Worm (Caenorhabditis elegans): ENCODE data around the gene F54D5.2.

F54D5.2 gene

DNA sequence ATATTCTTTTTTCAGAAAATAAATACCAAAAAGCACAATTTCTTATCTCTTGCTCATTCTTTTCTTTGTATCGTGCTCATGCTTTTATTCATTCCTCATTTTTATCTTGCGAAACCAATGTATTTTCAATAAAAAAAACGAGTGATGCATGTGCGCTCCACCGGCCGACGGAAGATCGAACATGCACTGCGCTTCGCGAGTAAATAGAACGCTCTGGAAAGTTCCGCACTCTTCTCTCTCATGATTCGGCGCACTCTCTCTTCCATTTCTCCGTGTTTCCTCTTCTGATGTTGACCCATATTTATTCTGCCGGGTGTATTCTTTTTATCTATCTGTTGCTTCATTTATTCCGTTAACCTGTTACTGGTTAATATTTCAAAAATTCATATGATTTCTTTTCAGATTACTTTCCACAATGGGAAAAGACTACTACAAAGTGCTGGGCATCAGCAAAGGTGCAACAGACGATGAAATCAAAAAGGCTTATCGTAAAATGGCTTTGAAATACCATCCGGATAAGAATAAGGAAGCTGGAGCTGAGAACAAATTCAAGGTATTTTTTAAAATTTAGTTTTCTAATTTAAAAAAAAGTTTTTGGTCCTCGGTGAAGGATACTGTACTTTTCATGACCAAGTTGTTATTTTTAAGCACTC lies 27.6 kb upstream of the F54D5.2 start, which contains the start of gene dnj-13 (continued):
- 0 out of 2 replicates have a peak, but pooled peaks have one; percentile 20 for TF ChIP-seq zip-11 (GFP tag; IDR thresholded peaks at IDR 0.05)
- TF ChIP-seq F44E2.7 (GFP tag; IDR thresholded peaks at IDR 0.05), result no peak
- TF ChIP-seq nhr-77 (tag; optimal IDR thresholded peaks at IDR 0.05), result peak; percentile 90
- TF ChIP-seq tra-1 (GFP tag; IDR thresholded peaks at IDR 0.05), result peak; percentile 96
- TF ChIP-seq set-16 (GFP tag; IDR thresholded peaks at IDR 0.05), result peak; percentile 77
- TF ChIP-seq ces-1 (GFP tag; optimal IDR thresholded peaks at IDR 0.05), result no peak
- TF ChIP-seq egl-27 (tag; optimal IDR thresholded peaks at IDR 0.05), result no peak
- no peak for TF ChIP-seq ZK546.5 (tag; optimal IDR thresholded peaks at IDR 0.05)
- TF ChIP-seq hlh-30 (tag; optimal IDR thresholded peaks at IDR 0.05; ENCODE audit: insufficient read depth), result peak; percentile 96
- TF ChIP-seq hlh-11 (tag; optimal IDR thresholded peaks at IDR 0.05), result peak; percentile 96
- TF ChIP-seq Y105C5A.15 (GFP tag; IDR thresholded peaks at IDR 0.05), result peak; percentile 65; the same call in 1 of the 2 replicates
- peak; percentile 95 for TF ChIP-seq spr-1 (tag; optimal IDR thresholded peaks at IDR 0.05)
- peak; percentile 55; the same call in 1 of the 2 replicates for TF ChIP-seq mxl-2 (GFP tag; conservative IDR thresholded peaks at IDR 0.05)
- peak; percentile 94 for TF ChIP-seq F49E8.2 (tag; optimal IDR thresholded peaks at IDR 0.05; ENCODE audit: borderline replicate concordance)
- no peak for TF ChIP-seq snpc-4 (tag; optimal IDR thresholded peaks at IDR 0.05)
- TF ChIP-seq fkh-10 (GFP tag; optimal IDR thresholded peaks at IDR 0.05), result peak; percentile 73
- peak; percentile 79 for TF ChIP-seq zip-2 (tag; optimal IDR thresholded peaks at IDR 0.05)
- TF ChIP-seq sdz-12 (GFP tag; optimal IDR thresholded peaks at IDR 0.05), result peak; percentile 95
- TF ChIP-seq lim-7 (GFP tag; IDR thresholded peaks at IDR 0.05), result peak; percentile 66
- TF ChIP-seq D1046.2 (GFP tag; IDR thresholded peaks at IDR 0.05), result peak; percentile 88
- peak; percentile 73 for TF ChIP-seq zfp-2 (tag; optimal IDR thresholded peaks at IDR 0.05)
- peak; percentile 94 for TF ChIP-seq spr-3 (GFP tag; optimal IDR thresholded peaks at IDR 0.05)
- peak; percentile 80 for TF ChIP-seq nhr-6 (tag; optimal IDR thresholded peaks at IDR 0.05)
- TF ChIP-seq pqm-1 (tag; optimal IDR thresholded peaks at IDR 0.05), result no peak

- TF ChIP-seq lim-7 (GFP tag; IDR thresholded peaks at IDR 0.05), result 0 out of 2 replicates have a peak, but pooled peaks have one; percentile 21
- TF ChIP-seq nhr-6 (tag; optimal IDR thresholded peaks at IDR 0.05), result no peak
- no peak for TF ChIP-seq nhr-42 (GFP tag; IDR thresholded peaks at IDR 0.05)
- TF ChIP-seq aha-1 (tag), result peak; percentile 93
- peak; percentile 15; the same call in 1 of the 2 replicates for TF ChIP-seq dmd-6 (GFP tag; IDR thresholded peaks at IDR 0.05)
- no peak for TF ChIP-seq nhr-25 (tag; optimal IDR thresholded peaks at IDR 0.05; ENCODE audit: borderline replicate concordance, insufficient read depth)
- peak; percentile 41 for TF ChIP-seq set-16 (GFP tag; IDR thresholded peaks at IDR 0.05)
- no peak for TF ChIP-seq lsy-2 (tag; optimal IDR thresholded peaks at IDR 0.05)
- no peak for TF ChIP-seq daf-8 (GFP tag; IDR thresholded peaks at IDR 0.05)
- no peak for TF ChIP-seq arid-1 (GFP tag; conservative IDR thresholded peaks at IDR 0.05)
Measured at ce11 chrII:11545952-11546325, 27.0 kb upstream of the F54D5.2 start.

DNA sequence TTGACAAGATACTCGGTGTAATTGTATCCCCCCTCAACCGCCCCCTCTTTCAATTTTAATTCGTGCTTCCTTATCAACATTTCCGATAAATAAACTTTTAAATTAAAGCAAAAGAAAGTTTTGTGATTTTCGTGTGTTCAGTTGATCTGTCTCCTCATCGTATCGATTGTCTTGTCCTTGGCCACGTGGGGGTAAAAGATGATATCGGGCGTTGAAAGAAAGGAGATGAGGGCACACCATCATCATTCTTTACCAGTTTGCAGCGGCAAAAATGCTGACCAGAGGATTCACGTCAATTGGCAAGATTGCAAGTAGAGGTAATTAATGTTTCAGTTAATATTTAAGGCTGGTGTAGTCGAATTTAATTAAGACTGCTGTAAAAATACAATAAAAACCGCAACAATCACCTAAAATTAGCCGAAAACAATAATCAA lies 25.7 kb upstream of the F54D5.2 start, which contains the start of gene F54D5.7:
Gene F54D5.7 (plus strand): TSS at position 264 of the 434 bp plus-strand sequence.
- peak; percentile 77 for TF ChIP-seq mep-1 (tag; optimal IDR thresholded peaks at IDR 0.05)
- TF ChIP-seq mdl-1 (tag; optimal IDR thresholded peaks at IDR 0.05), result peak; percentile 65 to 72
- no peak for TF ChIP-seq F44E2.7 (GFP tag; IDR thresholded peaks at IDR 0.05)
- no peak for TF ChIP-seq zfp-2 (tag; optimal IDR thresholded peaks at IDR 0.05)
- no peak for TF ChIP-seq dmd-9 (GFP tag; IDR thresholded peaks at IDR 0.05)
- peak; percentile 76 for TF ChIP-seq hlh-11 (tag; optimal IDR thresholded peaks at IDR 0.05)
- TF ChIP-seq nhr-25 (tag; optimal IDR thresholded peaks at IDR 0.05; ENCODE audit: borderline replicate concordance, insufficient read depth), result peak; percentile 43
- TF ChIP-seq zip-11 (GFP tag; IDR thresholded peaks at IDR 0.05), result no peak
- TF ChIP-seq zip-2 (tag; optimal IDR thresholded peaks at IDR 0.05), result peak; percentile 33
- no peak for TF ChIP-seq nhr-76 (tag; optimal IDR thresholded peaks at IDR 0.05)
- TF ChIP-seq mxl-3 (GFP tag; optimal IDR thresholded peaks at IDR 0.05), result peak; percentile 84
- peak; percentile 55 for TF ChIP-seq spr-1 (tag; optimal IDR thresholded peaks at IDR 0.05)
- peak; percentile 46; the same call in 1 of the 2 replicates for TF ChIP-seq tra-1 (GFP tag; IDR thresholded peaks at IDR 0.05)
- no peak for TF ChIP-seq daf-19 (GFP tag; conservative IDR thresholded peaks at IDR 0.05)
- peak; percentile 36; the same call in 1 of the 2 replicates for TF ChIP-seq madf-9 (GFP tag; conservative IDR thresholded peaks at IDR 0.05)
- no peak for TF ChIP-seq vab-7 (GFP tag; IDR thresholded peaks at IDR 0.05)
- TF ChIP-seq nhr-77 (tag; optimal IDR thresholded peaks at IDR 0.05), result no peak
- TF ChIP-seq D1046.2 (GFP tag; IDR thresholded peaks at IDR 0.05), result no peak
- 0 out of 4 replicates have a peak, but pooled peaks of 1 of the 2 experiments have one; percentile 7 for TF ChIP-seq madf-5 (GFP tag; IDR thresholded peaks at IDR 0.05)
- peak; percentile 81 for TF ChIP-seq snpc-1.2 (GFP tag; IDR thresholded peaks at IDR 0.05)
- no peak for TF ChIP-seq nhr-11 (tag; optimal IDR thresholded peaks at IDR 0.05)
- peak; percentile 79 for TF ChIP-seq egl-43 (GFP tag; IDR thresholded peaks at IDR 0.05)
- TF ChIP-seq nhr-41 (GFP tag; IDR thresholded peaks at IDR 0.05), result 0 out of 2 replicates have a peak, but pooled peaks have one; percentile 33
- TF ChIP-seq ztf-7 (tag; optimal IDR thresholded peaks at IDR 0.05), result peak; percentile 47
- TF ChIP-seq arid-1 (GFP tag; conservative IDR thresholded peaks at IDR 0.05), result peak; percentile 65
